Fruit fly (Drosophila melanogaster): ENCODE measurements around the gene Hipk.

Gene Hipk

DNA sequence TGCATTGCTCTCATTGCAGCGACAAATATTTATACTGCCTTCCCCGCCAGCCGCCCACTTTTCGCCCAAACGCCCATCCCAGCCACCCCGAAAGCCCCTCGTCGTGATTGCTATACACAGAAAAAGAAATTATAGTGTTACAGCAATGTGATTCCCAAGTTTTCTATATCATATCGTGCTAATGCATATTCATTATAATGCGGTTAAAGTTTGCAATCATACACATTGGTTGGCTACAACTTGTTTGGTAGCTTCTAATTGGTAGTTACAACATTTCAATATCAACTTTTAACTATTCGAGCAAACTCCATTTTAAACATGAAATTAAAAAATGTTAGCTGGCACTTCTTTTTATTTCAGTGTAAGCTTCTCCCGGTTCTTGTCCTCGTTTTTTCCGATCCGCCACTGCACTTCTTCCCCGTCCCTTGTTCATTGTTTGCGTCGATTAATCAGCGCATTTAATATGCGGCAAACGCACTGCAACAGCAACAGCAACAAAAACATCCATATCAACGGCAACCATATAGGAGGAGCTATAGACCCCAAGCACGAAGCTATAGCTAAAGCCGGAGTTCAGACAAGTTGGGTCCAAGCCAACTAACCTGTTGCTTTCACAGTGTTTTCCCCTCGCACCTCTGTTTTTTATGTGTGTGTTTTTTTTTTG lies 23.2 kb downstream of the Hipk start:
- TF ChIP-seq dpn (GFP tag; optimal IDR thresholded peaks at IDR 0.05) (no peak), Hr3 (GFP tag; optimal IDR thresholded peaks at IDR 0.05) (peak; percentile 19), bsh (GFP tag; optimal IDR thresholded peaks at IDR 0.05) (peak; percentile 59 to 87), CG4360 (GFP tag; IDR thresholded peaks at IDR 0.05) (0 out of 2 replicates have a peak, but pooled peaks have one; percentile 26), CG6813 (GFP tag; optimal IDR thresholded peaks at IDR 0.05) (peak; percentile 5), bab2 (GFP tag; optimal IDR thresholded peaks at IDR 0.05) (peak; percentile 16), Bdp1 (GFP tag; optimal IDR thresholded peaks at IDR 0.05) (no peak), BEAF-32 (GFP tag; optimal IDR thresholded peaks at IDR 0.05) (no peak), Bgb (GFP tag; IDR thresholded peaks at IDR 0.05; ENCODE audit: partially characterized antibody) (no peak), CG6683 (GFP tag; optimal IDR thresholded peaks at IDR 0.05) (no peak), CG10462 (GFP tag; optimal IDR thresholded peaks at IDR 0.05) (no peak), CG8281 (tag; optimal IDR thresholded peaks at IDR 0.05) (no peak), CG1832 (GFP tag; optimal IDR thresholded peaks at IDR 0.05) (no peak), trem (tag; optimal IDR thresholded peaks at IDR 0.05) (no peak), CG11398 (GFP tag; optimal IDR thresholded peaks at IDR 0.05) (no peak), CG18599 (GFP tag; optimal IDR thresholded peaks at IDR 0.05) (no peak), crol (GFP tag; IDR thresholded peaks at IDR 0.05) (0 out of 2 replicates have a peak, but pooled peaks have one; percentile 33), CG7357 (GFP tag; IDR thresholded peaks at IDR 0.05) (no peak), Med (GFP tag) (peak; percentile 66), lbe (GFP tag; optimal IDR thresholded peaks at IDR 0.05) (peak; percentile 18), croc (GFP tag; conservative IDR thresholded peaks at IDR 0.05) (no peak), repo (GFP tag; optimal IDR thresholded peaks at IDR 0.05) (no peak), CoRest (tag; optimal IDR thresholded peaks at IDR 0.05) (no peak), CG17829 (tag; optimal IDR thresholded peaks at IDR 0.05) (peak; percentile 2), az2 (GFP tag; optimal IDR thresholded peaks at IDR 0.05) (peak; percentile 21), CG3726 (GFP tag; IDR thresholded peaks at IDR 0.05) (no peak), CG7786 (GFP tag; optimal IDR thresholded peaks at IDR 0.05) (no peak), Lpt (GFP tag; optimal IDR thresholded peaks at IDR 0.05) (no peak), Asciz (GFP tag; optimal IDR thresholded peaks at IDR 0.05) (peak; percentile 46), row (GFP tag; IDR thresholded peaks at IDR 0.05) (0 out of 3 replicates have a peak, but pooled peaks have one; percentile 14), chinmo (GFP tag; IDR thresholded peaks at IDR 0.05; ENCODE audit: partially characterized antibody) (no peak), CTCF (GFP tag; optimal IDR thresholded peaks at IDR 0.05) (no peak), gem (tag; optimal IDR thresholded peaks at IDR 0.05) (no peak), CG10274 (GFP tag; optimal IDR thresholded peaks at IDR 0.05) (no peak), sisA (GFP tag; IDR thresholded peaks at IDR 0.05) (peak; percentile 30; the same call in 1 of the 2 replicates), CG4707 (GFP tag; optimal IDR thresholded peaks at IDR 0.05) (no peak), Blimp-1 (GFP tag; optimal IDR thresholded peaks at IDR 0.05) (peak; percentile 47), CG13123 (GFP tag; optimal IDR thresholded peaks at IDR 0.05) (no peak), Optix (GFP tag; IDR thresholded peaks at IDR 0.05) (no peak), bcd (GFP tag; optimal IDR thresholded peaks at IDR 0.05) (no peak), CG4282 (GFP tag; optimal IDR thresholded peaks at IDR 0.05) (no peak), dan (GFP tag; IDR thresholded peaks at IDR 0.05) (no peak), inv (GFP tag; IDR thresholded peaks at IDR 0.05; ENCODE audit: partially characterized antibody) (no peak), Dp (GFP tag; optimal IDR thresholded peaks at IDR 0.05) (no peak), CG1647 (GFP tag; optimal IDR thresholded peaks at IDR 0.05) (no peak), CG31365 (tag; optimal IDR thresholded peaks at IDR 0.05) (no peak), CG5180 (GFP tag; optimal IDR thresholded peaks at IDR 0.05) (peak; percentile 88), eve (GFP tag; optimal IDR thresholded peaks at IDR 0.05) (no peak), zf30C (GFP tag; optimal IDR thresholded peaks at IDR 0.05) (peak; percentile 16), CG11093 (GFP tag; IDR thresholded peaks at IDR 0.05) (peak; percentile 45; the same call in 1 of the 3 replicates)

Data from whole organism, embryonic.